Worm (Caenorhabditis elegans): ENCODE measurements around the gene snb-5.

snb-5 gene

DNA sequence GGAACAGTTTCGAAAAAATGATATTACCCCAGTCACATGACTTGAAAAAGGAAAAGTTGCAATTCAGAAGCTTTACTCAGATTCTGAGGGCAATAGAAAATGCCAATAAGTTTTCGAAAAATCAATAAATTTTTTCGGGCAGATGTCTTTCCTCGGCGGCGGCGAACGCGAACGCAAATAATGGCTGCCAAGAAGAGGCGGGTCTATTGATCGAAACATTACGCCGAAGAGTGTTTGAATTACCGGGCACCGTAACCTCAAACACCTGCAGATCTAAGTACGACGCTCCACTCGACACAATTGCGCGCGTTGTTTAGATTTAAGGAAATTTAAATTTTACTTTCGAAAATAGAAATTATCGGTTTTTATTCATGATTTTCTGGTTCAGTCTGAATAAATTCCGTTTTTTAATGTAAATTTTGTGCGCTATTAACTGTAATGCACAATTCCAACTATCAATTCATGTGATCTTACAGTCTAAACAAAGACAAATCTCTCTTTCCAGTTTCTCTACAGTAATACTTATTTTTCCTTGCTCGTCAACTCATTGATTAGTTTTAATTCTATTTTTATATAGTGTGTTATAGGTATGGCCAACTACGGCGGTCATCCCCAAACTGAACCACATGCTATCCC is 38.9 kb upstream of the snb-5 start, which contains the start of gene prp-8 (continued):
- TF ChIP-seq nhr-90 (tag; optimal IDR thresholded peaks at IDR 0.05) = no peak
- TF ChIP-seq ztf-22 (GFP tag; optimal IDR thresholded peaks at IDR 0.05) = no peak
- no peak for TF ChIP-seq F22D6.2 (tag; optimal IDR thresholded peaks at IDR 0.05)
- TF ChIP-seq hmg-1.2 (GFP tag; IDR thresholded peaks at IDR 0.05) = peak; percentile 60
- TF ChIP-seq rec-8 (tag; optimal IDR thresholded peaks at IDR 0.05) = no peak
- TF ChIP-seq ztf-26 (tag; optimal IDR thresholded peaks at IDR 0.05) = peak; percentile 39
- TF ChIP-seq Y53G8AR.9 (GFP tag; conservative IDR thresholded peaks at IDR 0.05) = 0 out of 2 replicates have a peak, but pooled peaks have one; percentile 46
- TF ChIP-seq K12H6.12 (tag; optimal IDR thresholded peaks at IDR 0.05) = peak; percentile 72
- TF ChIP-seq dpl-1 (GFP tag; optimal IDR thresholded peaks at IDR 0.05) = peak; percentile 79
- no peak for TF ChIP-seq sptf-2 (GFP tag; optimal IDR thresholded peaks at IDR 0.05)
- TF ChIP-seq mel-28 (tag; optimal IDR thresholded peaks at IDR 0.05; ENCODE audit: borderline replicate concordance) = no peak
- peak; percentile 75 for TF ChIP-seq ZK185.1 (tag; optimal IDR thresholded peaks at IDR 0.05; ENCODE audit: poor library complexity, severe bottlenecking)
- no peak for TF ChIP-seq snpc-1.1 (tag; optimal IDR thresholded peaks at IDR 0.05; ENCODE audit: insufficient read depth)
- peak; percentile 59 for TF ChIP-seq madf-6 (GFP tag; IDR thresholded peaks at IDR 0.05)
- peak; percentile 30 for TF ChIP-seq madf-8 (GFP tag; conservative IDR thresholded peaks at IDR 0.05)
- TF ChIP-seq hrde-1 (tag; optimal IDR thresholded peaks at IDR 0.05; ENCODE audit: borderline replicate concordance) = no peak
- TF ChIP-seq ceh-79 (tag; optimal IDR thresholded peaks at IDR 0.05) = no peak
- TF ChIP-seq C06A6.2 (GFP tag; conservative IDR thresholded peaks at IDR 0.05) = no peak
- TF ChIP-seq C17E4.6 (GFP tag; IDR thresholded peaks at IDR 0.05) = no peak
- TF ChIP-seq ztf-28 (GFP tag; IDR thresholded peaks at IDR 0.05) = no peak
- TF ChIP-seq nhr-120 (GFP tag; IDR thresholded peaks at IDR 0.05) = no peak
- TF ChIP-seq Y53F4B.3 (GFP tag; IDR thresholded peaks at IDR 0.05) = no peak
- TF ChIP-seq Y79H2A.3 (GFP tag; conservative IDR thresholded peaks at IDR 0.05) = no peak
- TF ChIP-seq tbp1 (GFP tag; optimal IDR thresholded peaks at IDR 0.05) = peak; percentile 64
- TF ChIP-seq fkh-3 (tag; optimal IDR thresholded peaks at IDR 0.05) = no peak
- no peak for TF ChIP-seq sdz-38 (tag; optimal IDR thresholded peaks at IDR 0.05)
- peak; percentile 91 for TF ChIP-seq ceh-27 (GFP tag; optimal IDR thresholded peaks at IDR 0.05)
- TF ChIP-seq rpc-1 (optimal IDR thresholded peaks at IDR 0.05) = no peak
- no peak for TF ChIP-seq rpc-1 (tag; optimal IDR thresholded peaks at IDR 0.05)
- TF ChIP-seq repo-1 (tag; optimal IDR thresholded peaks at IDR 0.05) = no peak
- no peak for TF ChIP-seq lsy-27 (tag; optimal IDR thresholded peaks at IDR 0.05; ENCODE audit: borderline replicate concordance, insufficient read depth)
- TF ChIP-seq bed-2 (GFP tag; IDR thresholded peaks at IDR 0.05) = no peak
- TF ChIP-seq unc-62 (GFP tag; optimal IDR thresholded peaks at IDR 0.05) = no peak
- no peak for TF ChIP-seq lag-1 (GFP tag; IDR thresholded peaks at IDR 0.05)
- TF ChIP-seq hlh-12 (tag; optimal IDR thresholded peaks at IDR 0.05) = no peak
- TF ChIP-seq hsf-1 (GFP tag; IDR thresholded peaks at IDR 0.05) = no peak
- no peak for TF ChIP-seq bed-1 (GFP tag; IDR thresholded peaks at IDR 0.05)
- TF ChIP-seq madf-3 (GFP tag; IDR thresholded peaks at IDR 0.05) = no peak
- TF ChIP-seq B0019.2 (GFP tag; conservative IDR thresholded peaks at IDR 0.05) = 0 out of 2 replicates have a peak, but pooled peaks have one; percentile 9
- no peak for TF ChIP-seq somi-1 (GFP tag; optimal IDR thresholded peaks at IDR 0.05)
- peak in 1 of 3 experiments; percentile 89 for TF ChIP-seq lin-35 (GFP tag; optimal IDR thresholded peaks at IDR 0.05)
- no peak for TF ChIP-seq ceh-58 (GFP tag; IDR thresholded peaks at IDR 0.05)
- TF ChIP-seq mes-4 (tag; optimal IDR thresholded peaks at IDR 0.05) = no peak
- TF ChIP-seq akir-1 (GFP tag; optimal IDR thresholded peaks at IDR 0.05) = no peak
- peak; percentile 29; the same call in 1 of the 2 replicates for TF ChIP-seq K11D2.4 (GFP tag; IDR thresholded peaks at IDR 0.05)
- no peak for TF ChIP-seq ama-1 (optimal IDR thresholded peaks at IDR 0.05)
- no peak for TF ChIP-seq ama-1 (GFP tag; optimal IDR thresholded peaks at IDR 0.05)
- no peak for TF ChIP-seq zim-3 (tag; optimal IDR thresholded peaks at IDR 0.05)
